Fruit fly (Drosophila melanogaster) whole organism, embryonic: ENCODE results near the gene CG8097.

Experiments used
- Atf-2 ChIP-seq: fragments of 200-800 bp; sonication (Bioruptor generic); optimal IDR thresholded peaks from 2 replicates; lab custom pipeline; 2016; ENCODE audit warnings: missing biosample characterization, missing genetic modification characterization
- Bgb ChIP-seq: fragments of 200-800 bp; sonication (Bioruptor generic); IDR thresholded peaks from 2 replicates; pipeline ENCODE4 v1.3.6; 2022; ENCODE audit warnings: missing biosample characterization, missing genetic modification characterization; ENCODE audit not compliant: partially characterized antibody
- CG11560 ChIP-seq: fragments of 200-800 bp; sonication (Bioruptor generic); IDR thresholded peaks from 3 replicates; pipeline ENCODE4 v1.3.6; 2022; ENCODE audit warnings: missing biosample characterization, missing genetic modification characterization
- CG11723 ChIP-seq: fragments of 200-800 bp; sonication (Bioruptor generic); optimal IDR thresholded peaks from 2 replicates; lab custom pipeline; 2017; ENCODE audit warnings: missing biosample characterization, mild to moderate bottlenecking, missing genetic modification characterization
- CG12071 ChIP-seq: fragments of 200-800 bp; sonication (Bioruptor generic); optimal IDR thresholded peaks from 3 replicates; lab custom pipeline; 2018; ENCODE audit warnings: missing biosample characterization, mild to moderate bottlenecking, missing genetic modification characterization
- CG12769 ChIP-seq: fragments of 200-800 bp; sonication (Bioruptor generic); optimal IDR thresholded peaks from 2 replicates; lab custom pipeline; 2019; ENCODE audit warnings: missing biosample characterization, mild to moderate bottlenecking, missing genetic modification characterization, moderate library complexity
- CG13296 ChIP-seq: fragments of 200-800 bp; sonication (Bioruptor generic); optimal IDR thresholded peaks from 3 replicates; lab custom pipeline; 2018; ENCODE audit warnings: missing biosample characterization, mild to moderate bottlenecking, missing genetic modification characterization
- CG14710 ChIP-seq: fragments of 200-800 bp; sonication (Bioruptor generic); optimal IDR thresholded peaks from 3 replicates; lab custom pipeline; 2019; ENCODE audit warnings: missing biosample characterization, mild to moderate bottlenecking, missing genetic modification characterization, moderate library complexity
- CG17328 ChIP-seq: fragments of 200-800 bp; sonication (Bioruptor generic); IDR thresholded peaks from 2 replicates; pipeline ENCODE4 v1.3.6; 2022; ENCODE audit warnings: missing biosample characterization, missing genetic modification characterization
- CG2129 ChIP-seq: fragments of 200-800 bp; sonication (Bioruptor generic); IDR thresholded peaks from 2 replicates; pipeline ENCODE4 v1.3.6; 2022; ENCODE audit warnings: missing biosample characterization, missing genetic modification characterization; ENCODE audit not compliant: partially characterized antibody
- CG30020 ChIP-seq: fragments of 200-800 bp; optimal IDR thresholded peaks from 2 replicates; lab custom pipeline; 2019; ENCODE audit warnings: missing biosample characterization, mild to moderate bottlenecking, missing genetic modification characterization, moderate library complexity
- CG32767 ChIP-seq: fragments of 200-800 bp; sonication (Bioruptor generic); IDR thresholded peaks from 2 replicates; pipeline ENCODE4 v1.3.6; 2022; ENCODE audit warnings: missing biosample characterization, missing genetic modification characterization
- CG3407 ChIP-seq: fragments of 200-800 bp; sonication (Bioruptor generic); optimal IDR thresholded peaks from 2 replicates; lab custom pipeline; 2018; ENCODE audit warnings: missing biosample characterization, mild to moderate bottlenecking, missing genetic modification characterization
- CG6272 ChIP-seq: fragments of 200-800 bp; sonication (Bioruptor generic); IDR thresholded peaks from 2 replicates; pipeline ENCODE4 v1.3.6; 2022; ENCODE audit warnings: missing biosample characterization, missing genetic modification characterization
- CG6654 ChIP-seq: fragments of 200-800 bp; sonication (Bioruptor generic); optimal IDR thresholded peaks from 2 replicates; lab custom pipeline; 2017; ENCODE audit warnings: missing biosample characterization, mild to moderate bottlenecking, missing genetic modification characterization
- CG7839 ChIP-seq: fragments of 200-800 bp; sonication (Bioruptor generic); optimal IDR thresholded peaks from 3 replicates; lab custom pipeline; 2018; ENCODE audit warnings: missing biosample characterization, mild to moderate bottlenecking, missing genetic modification characterization, moderate library complexity
- CG8290 ChIP-seq, 3 experiments: fragments of 200-800 bp; sonication (Bioruptor generic); optimal IDR thresholded peaks; 2 replicates each; lab custom pipeline; 2016 to 2019; ENCODE audit warnings: missing biosample characterization in 3 of 3, missing genetic modification characterization in 3 of 3, mild to moderate bottlenecking in 2 of 3, moderate library complexity in 1 of 3
- CHES-1-like ChIP-seq: fragments of 200-800 bp; sonication (Bioruptor generic); optimal IDR thresholded peaks from 2 replicates; lab custom pipeline; 2016; ENCODE audit warnings: missing biosample characterization, missing genetic modification characterization
- D19A ChIP-seq: fragments of 200-800 bp; optimal IDR thresholded peaks from 3 replicates; lab custom pipeline; 2019; ENCODE audit warnings: missing biosample characterization, mild to moderate bottlenecking, missing genetic modification characterization, moderate library complexity
- GATAe ChIP-seq: fragments of 200-800 bp; sonication (Bioruptor generic); conservative IDR thresholded peaks from 2 replicates; pipeline ENCODE4 v1.3.6; 2022; ENCODE audit warnings: missing biosample characterization, missing genetic modification characterization
- HLH3B ChIP-seq: fragments of 200-800 bp; sonication (Bioruptor generic); IDR thresholded peaks from 2 replicates; pipeline ENCODE4 v1.3.6; 2022; ENCODE audit warnings: missing biosample characterization, missing genetic modification characterization
- HLH4C ChIP-seq: fragments of 200-800 bp; sonication (Bioruptor generic); IDR thresholded peaks from 3 replicates; pipeline ENCODE4 v1.3.6; 2022; ENCODE audit warnings: missing biosample characterization, missing genetic modification characterization; ENCODE audit not compliant: partially characterized antibody
- NK7.1 ChIP-seq: fragments of 200-800 bp; sonication (Bioruptor generic); optimal IDR thresholded peaks from 3 replicates; lab custom pipeline; 2016; ENCODE audit warnings: missing biosample characterization, missing genetic modification characterization
- Side ChIP-seq: fragments of 200-800 bp; sonication (Bioruptor generic); optimal IDR thresholded peaks from 2 replicates; lab custom pipeline; 2016; ENCODE audit warnings: missing biosample characterization, missing genetic modification characterization
- Sox102F ChIP-seq: fragments of 200-800 bp; sonication (Bioruptor generic); optimal IDR thresholded peaks from 2 replicates; lab custom pipeline; 2018; ENCODE audit warnings: missing biosample characterization, mild to moderate bottlenecking, missing genetic modification characterization, moderate library complexity
- Taf1 ChIP-seq: fragments of 200-800 bp; sonication (Bioruptor generic); IDR thresholded peaks from 2 replicates; pipeline ENCODE4 v1.3.6; 2022; ENCODE audit warnings: missing biosample characterization, missing genetic modification characterization
- YL-1 ChIP-seq: fragments of 200-800 bp; sonication (Bioruptor generic); optimal IDR thresholded peaks from 3 replicates; lab custom pipeline; 2017; ENCODE audit warnings: missing biosample characterization, mild to moderate bottlenecking, missing genetic modification characterization
- ash1 ChIP-seq: fragments of 200-800 bp; sonication (Bioruptor generic); optimal IDR thresholded peaks from 2 replicates; lab custom pipeline; 2018; ENCODE audit warnings: missing biosample characterization, mild to moderate bottlenecking, missing genetic modification characterization
- cg ChIP-seq: fragments of 200-800 bp; sonication (Bioruptor generic); optimal IDR thresholded peaks from 3 replicates; lab custom pipeline; 2019; ENCODE audit warnings: missing biosample characterization, mild to moderate bottlenecking, missing genetic modification characterization, moderate library complexity
- chn ChIP-seq: fragments of 200-800 bp; sonication (Bioruptor generic); optimal IDR thresholded peaks from 2 replicates; lab custom pipeline; 2016; ENCODE audit warnings: missing biosample characterization, missing genetic modification characterization
- ci ChIP-seq: fragments of 200-800 bp; sonication (Bioruptor generic); IDR thresholded peaks from 3 replicates; pipeline ENCODE4 v1.3.6; 2022; ENCODE audit warnings: missing biosample characterization, missing genetic modification characterization
- en ChIP-seq: fragments of 200-800 bp; sonication (Bioruptor generic); optimal IDR thresholded peaks from 2 replicates; lab custom pipeline; 2016; ENCODE audit warnings: missing biosample characterization, missing genetic modification characterization
- eyg ChIP-seq: fragments of 200-800 bp; sonication (Bioruptor generic); optimal IDR thresholded peaks from 3 replicates; lab custom pipeline; 2016; ENCODE audit warnings: missing biosample characterization, missing genetic modification characterization
- fd102C ChIP-seq: fragments of 200-800 bp; sonication (Bioruptor generic); optimal IDR thresholded peaks from 2 replicates; lab custom pipeline; 2018; ENCODE audit warnings: missing biosample characterization, mild to moderate bottlenecking, missing genetic modification characterization, moderate library complexity
- fru ChIP-seq: fragments of >200 bp; optimal IDR thresholded peaks from 2 replicates; lab custom pipeline; 2017
- hb ChIP-seq: fragments of 200-800 bp; sonication (Bioruptor generic); IDR thresholded peaks from 3 replicates; pipeline ENCODE4 v1.3.6; 2022; ENCODE audit warnings: missing biosample characterization, missing genetic modification characterization; ENCODE audit not compliant: partially characterized antibody
- jumu ChIP-seq: fragments of 200-800 bp; sonication (Bioruptor generic); optimal IDR thresholded peaks from 3 replicates; lab custom pipeline; 2016; ENCODE audit warnings: missing biosample characterization, missing genetic modification characterization
- knrl ChIP-seq: fragments of 200-800 bp; sonication (Bioruptor generic); IDR thresholded peaks from 3 replicates; pipeline ENCODE4 v1.3.6; 2022; ENCODE audit warnings: missing biosample characterization, missing genetic modification characterization; ENCODE audit not compliant: partially characterized antibody
- mld ChIP-seq: fragments of 200-800 bp; sonication (Bioruptor generic); IDR thresholded peaks from 3 replicates; pipeline ENCODE4 v1.3.6; 2022; ENCODE audit warnings: missing biosample characterization, missing genetic modification characterization; ENCODE audit not compliant: partially characterized antibody
- pho ChIP-seq: fragments of 200-800 bp; sonication (Bioruptor generic); optimal IDR thresholded peaks from 2 replicates; lab custom pipeline; 2016; ENCODE audit warnings: missing biosample characterization, missing genetic modification characterization
- pita ChIP-seq: fragments of 200-800 bp; sonication (Bioruptor generic); optimal IDR thresholded peaks from 2 replicates; lab custom pipeline; 2017; ENCODE audit warnings: missing biosample characterization, mild to moderate bottlenecking, missing genetic modification characterization
- ranshi ChIP-seq: fragments of 200-800 bp; sonication (Bioruptor generic); IDR thresholded peaks from 2 replicates; pipeline ENCODE4 v1.3.6; 2022; ENCODE audit warnings: missing biosample characterization, missing genetic modification characterization
- sisA ChIP-seq: fragments of 200-800 bp; sonication (Bioruptor generic); IDR thresholded peaks from 2 replicates; pipeline ENCODE4 v1.3.6; 2022; ENCODE audit warnings: missing biosample characterization, missing genetic modification characterization
- sob ChIP-seq: fragments of 200-800 bp; sonication (Bioruptor generic); IDR thresholded peaks from 2 replicates; pipeline ENCODE4 v1.3.6; 2022; ENCODE audit warnings: missing biosample characterization, missing genetic modification characterization
- tin ChIP-seq: fragments of 200-800 bp; sonication (Bioruptor generic); optimal IDR thresholded peaks from 3 replicates; lab custom pipeline; 2016; ENCODE audit warnings: missing biosample characterization, missing genetic modification characterization
- tll ChIP-seq, 2 experiments: fragments of 200-800 bp in 1 of 2; fragments of >200 bp in 1 of 2; sonication (Bioruptor generic) in 1 of 2; optimal IDR thresholded peaks; 2 replicates each; lab custom pipeline; 2017 to 2019; ENCODE audit warnings: missing biosample characterization in 2 of 2, missing genetic modification characterization in 2 of 2, mild to moderate bottlenecking in 1 of 2, moderate library complexity in 1 of 2
- toy ChIP-seq: fragments of 200-800 bp; sonication (Bioruptor generic); IDR thresholded peaks from 2 replicates; pipeline ENCODE4 v1.3.6; 2022; ENCODE audit warnings: missing biosample characterization, missing genetic modification characterization
- ttk ChIP-seq: fragments of 200-800 bp; sonication (Bioruptor generic); IDR thresholded peaks from 2 replicates; pipeline ENCODE4 v2.1.2; 2022; ENCODE audit warnings: missing biosample characterization, missing genetic modification characterization
- vvl ChIP-seq: fragments of 200-800 bp; sonication (Bioruptor generic); IDR thresholded peaks from 2 replicates; pipeline ENCODE4 v1.3.6; 2022; ENCODE audit warnings: missing biosample characterization, missing genetic modification characterization
- z ChIP-seq: fragments of 200-800 bp; sonication (Bioruptor generic); IDR thresholded peaks from 3 replicates; pipeline ENCODE4 v1.3.6; 2022; ENCODE audit warnings: missing biosample characterization, missing genetic modification characterization

Gene CG8097

dm6 chrX:15554256-15554678, 28.7 kb upstream of the CG8097 start, which contains the start of gene Ac13E (continued):
- TF ChIP-seq YL-1 (GFP tag; lab: Kevin White, UChicago) (peak; percentile 64), en (GFP tag; lab: Kevin White, UChicago) (peak; percentile 10), Side (peak; percentile 78), HLH4C (GFP tag; lab: Robert Waterston, UW) (peak; percentile 51; the same call in 2 of the 3 replicates), CG11560 (tag; lab: Robert Waterston, UW) (peak; percentile 66; the same call in 2 of the 3 replicates), Sox102F (GFP tag; lab: Kevin White, UChicago) (peak; percentile 85), tin (GFP tag; lab: Kevin White, UChicago) (peak; percentile 91), hb (GFP tag; lab: Robert Waterston, UW) (peak; percentile 80; the same call in 2 of the 3 replicates), ash1 (GFP tag; lab: Kevin White, UChicago) (peak; percentile 2), eyg (GFP tag; lab: Kevin White, UChicago) (peak; percentile 18), jumu (GFP tag; lab: Kevin White, UChicago) (peak; percentile 80), ttk (GFP tag; lab: Robert Waterston, UW) (peak; percentile 80), vvl (GFP tag; lab: Robert Waterston, UW) (peak; percentile 91), cg (no peak), Atf-2 (peak; percentile 80), CG7839 (peak; percentile 94), CG11723 (peak; percentile 88), ci (GFP tag; lab: Robert Waterston, UW) (peak; percentile 86), CG8290 (GFP tag; optimal IDR thresholded peaks at IDR 0.05; lab: Kevin White, UChicago) (peak; percentile 68), CG8290 (tag; optimal IDR thresholded peaks at IDR 0.05; lab: Kevin White, UChicago) (peak; percentile 54 to 68), CG3407 (GFP tag; lab: Kevin White, UChicago) (peak; percentile 83), CG12769 (tag; lab: Kevin White, UChicago) (peak; percentile 90), toy (GFP tag; lab: Robert Waterston, UW) (peak; percentile 59; the same call in 1 of the 2 replicates), mld (GFP tag; lab: Robert Waterston, UW) (peak; percentile 15; the same call in 1 of the 3 replicates), sisA (GFP tag; lab: Robert Waterston, UW) (peak; percentile 79), fru (lab: Kevin White, UChicago) (no peak), CG13296 (GFP tag; lab: Kevin White, UChicago) (peak; percentile 89), knrl (peak; percentile 68; the same call in 2 of the 3 replicates), sob (GFP tag; lab: Robert Waterston, UW) (peak; percentile 82; the same call in 1 of the 2 replicates), tll (GFP tag; optimal IDR thresholded peaks at IDR 0.05; lab: Kevin White, UChicago) (peak in 1 of 2 experiments; percentile 18), fd102C (peak; percentile 51), CG30020 (tag; lab: Kevin White, UChicago) (peak; percentile 63), GATAe (peak; percentile 58; the same call in 1 of the 2 replicates), pho (GFP tag; lab: Kevin White, UChicago) (peak; percentile 79), z (GFP tag; lab: Robert Waterston, UW) (no peak), CG12071 (peak; percentile 75), D19A (peak; percentile 85), CG14710 (tag; lab: Kevin White, UChicago) (peak; percentile 86), chn (peak; percentile 90), pita (GFP tag; lab: Kevin White, UChicago) (no peak), Bgb (GFP tag; lab: Robert Waterston, UW) (peak; percentile 58), CG6654 (GFP tag; lab: Kevin White, UChicago) (peak; percentile 68), CG17328 (GFP tag; lab: Robert Waterston, UW) (peak; percentile 75), NK7.1 (peak; percentile 43), CHES-1-like (peak; percentile 74), Taf1 (GFP tag; lab: Robert Waterston, UW) (peak; percentile 70; the same call in 1 of the 2 replicates), ranshi (GFP tag; lab: Robert Waterston, UW) (peak; percentile 86), HLH3B (peak; percentile 85), CG2129 (GFP tag; lab: Robert Waterston, UW) (no peak), CG32767 (peak; percentile 88), CG6272 (GFP tag; lab: Robert Waterston, UW) (peak; percentile 85)
